Fruit fly (Drosophila melanogaster) whole organism, embryonic: ENCODE data around the gene CG8420.

Source experiments
- BEAF-32 ChIP-seq: fragments of 200-800 bp; sonication (Bioruptor generic); optimal IDR thresholded peaks from 3 replicates; lab custom pipeline; 2017; ENCODE audit warnings: missing biosample characterization, missing genetic modification characterization, mild to moderate bottlenecking, moderate library complexity, missing genetic modification reagents
- CG10147 ChIP-seq: fragments of 200-800 bp; sonication (Bioruptor generic); optimal IDR thresholded peaks from 2 replicates; lab custom pipeline; 2019; ENCODE audit warnings: missing biosample characterization, mild to moderate bottlenecking, missing genetic modification characterization, moderate library complexity
- CG10267 ChIP-seq: fragments of 200-800 bp; sonication (Bioruptor generic); optimal IDR thresholded peaks from 2 replicates; lab custom pipeline; 2018; ENCODE audit warnings: missing biosample characterization, mild to moderate bottlenecking, missing genetic modification characterization, moderate library complexity
- CG10979 ChIP-seq: fragments of 200-800 bp; sonication (Bioruptor generic); optimal IDR thresholded peaks from 2 replicates; lab custom pipeline; 2018; ENCODE audit warnings: missing biosample characterization, mild to moderate bottlenecking, missing genetic modification characterization, moderate library complexity
- CG11504 ChIP-seq: fragments of 200-800 bp; sonication (Bioruptor generic); optimal IDR thresholded peaks from 3 replicates; lab custom pipeline; 2019; ENCODE audit warnings: missing biosample characterization, mild to moderate bottlenecking, missing genetic modification characterization, moderate library complexity
- CG14710 ChIP-seq: fragments of 200-800 bp; sonication (Bioruptor generic); optimal IDR thresholded peaks from 3 replicates; lab custom pipeline; 2019; ENCODE audit warnings: missing biosample characterization, mild to moderate bottlenecking, missing genetic modification characterization, moderate library complexity
- CG15011 ChIP-seq: fragments of 200-800 bp; sonication (Bioruptor generic); optimal IDR thresholded peaks from 3 replicates; lab custom pipeline; 2018; ENCODE audit warnings: missing biosample characterization, mild to moderate bottlenecking, missing genetic modification characterization
- CG15479 ChIP-seq: fragments of 200-800 bp; sonication (Bioruptor generic); optimal IDR thresholded peaks from 3 replicates; lab custom pipeline; 2019; ENCODE audit warnings: missing biosample characterization, mild to moderate bottlenecking, missing genetic modification characterization, moderate library complexity
- CG17328 ChIP-seq: fragments of 200-800 bp; sonication (Bioruptor generic); IDR thresholded peaks from 2 replicates; pipeline ENCODE4 v1.3.6; 2022; ENCODE audit warnings: missing biosample characterization, missing genetic modification characterization
- CG17359 ChIP-seq: fragments of 200-800 bp; sonication (Bioruptor generic); optimal IDR thresholded peaks from 3 replicates; lab custom pipeline; 2018; ENCODE audit warnings: missing biosample characterization, mild to moderate bottlenecking, missing genetic modification characterization, moderate library complexity
- CG17361 ChIP-seq: fragments of 200-800 bp; sonication (Bioruptor generic); IDR thresholded peaks from 3 replicates; pipeline ENCODE4 v1.3.6; 2022; ENCODE audit warnings: missing biosample characterization, missing genetic modification characterization
- CG17385 ChIP-seq: fragments of 200-800 bp; sonication (Bioruptor generic); optimal IDR thresholded peaks from 3 replicates; lab custom pipeline; 2018; ENCODE audit warnings: missing biosample characterization, mild to moderate bottlenecking, missing genetic modification characterization
- CG17829 ChIP-seq: fragments of 200-800 bp; optimal IDR thresholded peaks from 2 replicates; lab custom pipeline; 2019; ENCODE audit warnings: missing biosample characterization, mild to moderate bottlenecking, missing genetic modification characterization, moderate library complexity
- CG17912 ChIP-seq: fragments of 200-800 bp; sonication (Bioruptor generic); optimal IDR thresholded peaks from 2 replicates; lab custom pipeline; 2018; ENCODE audit warnings: missing biosample characterization, mild to moderate bottlenecking, missing genetic modification characterization
- CG2712 ChIP-seq: fragments of 200-800 bp; optimal IDR thresholded peaks from 3 replicates; lab custom pipeline; 2019; ENCODE audit warnings: missing biosample characterization, mild to moderate bottlenecking, missing genetic modification characterization, moderate library complexity
- CG31441 ChIP-seq: fragments of 200-800 bp; sonication (Bioruptor generic); IDR thresholded peaks from 2 replicates; pipeline ENCODE4 v1.3.6; 2022; ENCODE audit warnings: missing biosample characterization, missing genetic modification characterization
- CG32532 ChIP-seq: fragments of 200-800 bp; sonication (Bioruptor generic); IDR thresholded peaks from 2 replicates; pipeline ENCODE4 v1.3.6; 2022; ENCODE audit warnings: missing biosample characterization, missing genetic modification characterization
- CG34376 ChIP-seq: fragments of 200-800 bp; sonication (Bioruptor generic); optimal IDR thresholded peaks from 2 replicates; lab custom pipeline; 2018; ENCODE audit warnings: missing biosample characterization, mild to moderate bottlenecking, missing genetic modification characterization
- CG34422 ChIP-seq: fragments of 200-800 bp; sonication (Bioruptor generic); IDR thresholded peaks from 3 replicates; pipeline ENCODE4 v1.3.6; 2022; ENCODE audit warnings: missing biosample characterization, missing genetic modification characterization
- CG43689 ChIP-seq: fragments of 200-800 bp; sonication (Bioruptor generic); IDR thresholded peaks from 2 replicates; pipeline ENCODE4 v1.3.6; 2022; ENCODE audit warnings: missing biosample characterization, missing genetic modification characterization
- CG6683 ChIP-seq: fragments of 200-800 bp; sonication (Bioruptor generic); optimal IDR thresholded peaks from 2 replicates; lab custom pipeline; 2017; ENCODE audit warnings: missing biosample characterization, mild to moderate bottlenecking, missing genetic modification characterization, missing genetic modification reagents
- CG7839 ChIP-seq: fragments of 200-800 bp; sonication (Bioruptor generic); optimal IDR thresholded peaks from 3 replicates; lab custom pipeline; 2018; ENCODE audit warnings: missing biosample characterization, mild to moderate bottlenecking, missing genetic modification characterization, moderate library complexity
- CG9797 ChIP-seq: fragments of 200-800 bp; sonication (Bioruptor generic); optimal IDR thresholded peaks from 3 replicates; lab custom pipeline; 2018; ENCODE audit warnings: missing biosample characterization, mild to moderate bottlenecking, missing genetic modification characterization
- Chrac-16 ChIP-seq: fragments of 200-800 bp; sonication (Bioruptor generic); optimal IDR thresholded peaks from 3 replicates; lab custom pipeline; 2016; ENCODE audit warnings: missing biosample characterization, missing genetic modification characterization
- D ChIP-seq, 2 experiments: fragments of 200-800 bp in 1 of 2; fragments of >200 bp in 1 of 2; sonication (Bioruptor generic) in 1 of 2; optimal IDR thresholded peaks; 2 replicates in 1 of 2; 3 replicates in 1 of 2; lab custom pipeline; 2017; ENCODE audit warnings: mild to moderate bottlenecking in 1 of 2, missing biosample characterization in 1 of 2, missing genetic modification characterization in 1 of 2, missing genetic modification reagents in 1 of 2
- Dip2 ChIP-seq: fragments of 200-800 bp; sonication (Bioruptor generic); IDR thresholded peaks from 2 replicates; pipeline ENCODE4 v1.3.6; 2022; ENCODE audit warnings: missing biosample characterization, missing genetic modification characterization
- NC2β ChIP-seq: fragments of 200-800 bp; sonication (Bioruptor generic); optimal IDR thresholded peaks from 2 replicates; lab custom pipeline; 2016; ENCODE audit warnings: missing biosample characterization, missing genetic modification characterization
- Xbp1 ChIP-seq: fragments of 200-800 bp; sonication (Bioruptor generic); optimal IDR thresholded peaks from 3 replicates; lab custom pipeline; 2016; ENCODE audit warnings: missing biosample characterization, mild to moderate bottlenecking, missing genetic modification characterization
- ara ChIP-seq: fragments of 200-800 bp; sonication (Bioruptor generic); IDR thresholded peaks from 2 replicates; pipeline ENCODE4 v1.3.6; 2022; ENCODE audit warnings: missing biosample characterization, missing genetic modification characterization
- bigmax ChIP-seq: fragments of 200-800 bp; sonication (Bioruptor generic); optimal IDR thresholded peaks from 2 replicates; lab custom pipeline; 2018; ENCODE audit warnings: missing biosample characterization, mild to moderate bottlenecking, missing genetic modification characterization
- cad ChIP-seq: fragments of >200 bp; optimal IDR thresholded peaks from 2 replicates; lab custom pipeline; 2017; ENCODE audit warnings: missing biosample characterization, missing genetic modification characterization
- da ChIP-seq: fragments of 200-800 bp; sonication (Bioruptor generic); optimal IDR thresholded peaks from 2 replicates; lab custom pipeline; 2016; ENCODE audit warnings: missing biosample characterization, missing genetic modification characterization
- danr ChIP-seq: fragments of 200-800 bp; sonication (Bioruptor generic); IDR thresholded peaks from 2 replicates; pipeline ENCODE4 v1.3.6; 2022; ENCODE audit warnings: missing biosample characterization, missing genetic modification characterization
- dysf ChIP-seq: fragments of 200-800 bp; sonication (Bioruptor generic); IDR thresholded peaks from 3 replicates; pipeline ENCODE4 v1.3.6; 2022; ENCODE audit warnings: missing biosample characterization, missing genetic modification characterization
- eyg ChIP-seq: fragments of 200-800 bp; sonication (Bioruptor generic); optimal IDR thresholded peaks from 3 replicates; lab custom pipeline; 2016; ENCODE audit warnings: missing biosample characterization, missing genetic modification characterization
- gcm ChIP-seq: fragments of 200-800 bp; sonication (Bioruptor generic); optimal IDR thresholded peaks from 2 replicates; lab custom pipeline; 2019; ENCODE audit warnings: missing biosample characterization, mild to moderate bottlenecking, missing genetic modification characterization, moderate library complexity
- gfzf ChIP-seq: fragments of 200-800 bp; sonication (Bioruptor generic); optimal IDR thresholded peaks from 2 replicates; lab custom pipeline; 2016; ENCODE audit warnings: missing biosample characterization, mild to moderate bottlenecking, missing genetic modification characterization, moderate library complexity
- gsb-n ChIP-seq: fragments of 200-800 bp; sonication (Bioruptor generic); optimal IDR thresholded peaks from 3 replicates; lab custom pipeline; 2018; ENCODE audit warnings: missing biosample characterization, mild to moderate bottlenecking, missing genetic modification characterization
- org-1 ChIP-seq: fragments of 200-800 bp; sonication (Bioruptor generic); optimal IDR thresholded peaks from 2 replicates; lab custom pipeline; 2017; ENCODE audit warnings: missing biosample characterization, missing genetic modification characterization
- pan ChIP-seq, 4 experiments: fragments of >200 bp in 3 of 4; fragments of 200-800 bp in 1 of 4; sonication (Bioruptor generic) in 1 of 4; optimal IDR thresholded peaks in 3 of 4; IDR thresholded peaks in 1 of 4; 2 replicates each; pipeline versions ENCODE4 v1.3.6 to Lab custom; 2017 to 2022; ENCODE audit warnings: missing biosample characterization in 2 of 4, missing genetic modification characterization in 2 of 4, mixed read lengths in 1 of 4
- pho ChIP-seq: fragments of 200-800 bp; sonication (Bioruptor generic); optimal IDR thresholded peaks from 2 replicates; lab custom pipeline; 2016; ENCODE audit warnings: missing biosample characterization, missing genetic modification characterization
- phol ChIP-seq: fragments of 200-800 bp; sonication (Bioruptor generic); optimal IDR thresholded peaks from 3 replicates; lab custom pipeline; 2018; ENCODE audit warnings: missing biosample characterization, mild to moderate bottlenecking, missing genetic modification characterization, moderate library complexity
- row ChIP-seq: fragments of 200-800 bp; sonication (Bioruptor generic); IDR thresholded peaks from 3 replicates; pipeline ENCODE4 v1.3.6; 2022; ENCODE audit warnings: missing biosample characterization, missing genetic modification characterization
- slbo ChIP-seq: fragments of 200-800 bp; sonication (Bioruptor generic); IDR thresholded peaks from 2 replicates; pipeline ENCODE4 v1.3.6; 2022; ENCODE audit warnings: missing biosample characterization, missing genetic modification characterization
- sug ChIP-seq: fragments of 200-800 bp; optimal IDR thresholded peaks from 2 replicates; lab custom pipeline; 2019; ENCODE audit warnings: missing biosample characterization, mild to moderate bottlenecking, missing genetic modification characterization, moderate library complexity
- unpg ChIP-seq: fragments of 200-800 bp; sonication (Bioruptor generic); optimal IDR thresholded peaks from 3 replicates; lab custom pipeline; 2018; ENCODE audit warnings: missing biosample characterization, mild to moderate bottlenecking, missing genetic modification characterization, moderate library complexity
- zen ChIP-seq: fragments of 200-800 bp; sonication (Bioruptor generic); optimal IDR thresholded peaks from 3 replicates; lab custom pipeline; 2018; ENCODE audit warnings: missing biosample characterization, mild to moderate bottlenecking, missing genetic modification characterization, moderate library complexity

Gene CG8420

dm6 chr3R:9237268-9238091 lies 9.0 kb upstream of the CG8420 start, which contains the start of gene pum (continued):
- TF ChIP-seq pho, result no peak
- TF ChIP-seq ara, result peak; percentile 7; the same call in 1 of the 2 replicates
- no peak for TF ChIP-seq D (optimal IDR thresholded peaks at IDR 0.05; lab: Kevin White, UChicago)
- no peak for TF ChIP-seq D (GFP tag; optimal IDR thresholded peaks at IDR 0.05; lab: Kevin White, UChicago)
- TF ChIP-seq cad (GFP tag; lab: Kevin White, UChicago), result no peak
- TF ChIP-seq Chrac-16 (GFP tag; lab: Kevin White, UChicago), result peak; percentile 22
- TF ChIP-seq gcm (GFP tag; lab: Kevin White, UChicago), result peak; percentile 5
- TF ChIP-seq CG15011, result peak; percentile 8
- TF ChIP-seq CG17359 (tag; lab: Kevin White, UChicago), result peak; percentile 32
- TF ChIP-seq CG9797 (GFP tag; lab: Kevin White, UChicago), result peak; percentile 93
- TF ChIP-seq Xbp1 (GFP tag; lab: Kevin White, UChicago), result peak; percentile 58
- TF ChIP-seq CG14710 (tag; lab: Kevin White, UChicago), result peak; percentile 69
- TF ChIP-seq CG7839 (tag; lab: Kevin White, UChicago), result peak; percentile 67
- no peak for TF ChIP-seq CG17912 (GFP tag; lab: Kevin White, UChicago)
- peak; percentile 47; the same call in 1 of the 3 replicates for TF ChIP-seq dysf (GFP tag; lab: Robert Waterston, UW)
- no peak for TF ChIP-seq da (GFP tag; lab: Kevin White, UChicago)
- TF ChIP-seq CG17829 (tag; lab: Kevin White, UChicago), result peak; percentile 86
- TF ChIP-seq CG11504, result peak; percentile 69
- TF ChIP-seq slbo (GFP tag; lab: Robert Waterston, UW), result peak; percentile 78
- TF ChIP-seq sug, result peak; percentile 45
- TF ChIP-seq zen, result peak; percentile 59
- TF ChIP-seq unpg (GFP tag; lab: Kevin White, UChicago), result peak; percentile 38
- no peak for TF ChIP-seq org-1 (GFP tag; lab: Kevin White, UChicago)
- TF ChIP-seq pan (optimal IDR thresholded peaks at IDR 0.05; lab: Kevin White, UChicago), result no peak
- peak in 1 of 2 experiments; percentile 73 for TF ChIP-seq pan (GFP tag; optimal IDR thresholded peaks at IDR 0.05 in 1 of 2, IDR thresholded peaks at IDR 0.05 in 1 of 2)
- peak; percentile 31 for TF ChIP-seq CG10979 (tag; lab: Kevin White, UChicago)
- TF ChIP-seq CG6683 (GFP tag; lab: Kevin White, UChicago), result peak; percentile 28
- peak; percentile 75 for TF ChIP-seq CG10267 (tag; lab: Kevin White, UChicago)
- TF ChIP-seq CG32532 (GFP tag; lab: Robert Waterston, UW), result peak; percentile 65
- TF ChIP-seq CG31441 (GFP tag; lab: Robert Waterston, UW), result peak; percentile 64
- peak; percentile 27; the same call in 1 of the 2 replicates for TF ChIP-seq CG17328 (GFP tag; lab: Robert Waterston, UW)
- peak; percentile 82; the same call in 2 of the 3 replicates for TF ChIP-seq row (GFP tag; lab: Robert Waterston, UW)
- peak; percentile 10 for TF ChIP-seq NC2β (GFP tag; lab: Kevin White, UChicago)
- peak; percentile 80 for TF ChIP-seq CG17361 (GFP tag; lab: Robert Waterston, UW)
- TF ChIP-seq gsb-n (tag; lab: Kevin White, UChicago), result peak; percentile 43
- no peak for TF ChIP-seq eyg (GFP tag; lab: Kevin White, UChicago)
- peak; percentile 90 for TF ChIP-seq gfzf (GFP tag; lab: Kevin White, UChicago)
- peak; percentile 44 for TF ChIP-seq BEAF-32 (GFP tag; lab: Kevin White, UChicago)
- no peak for TF ChIP-seq CG43689 (GFP tag; lab: Robert Waterston, UW)
- TF ChIP-seq CG15479 (GFP tag; lab: Kevin White, UChicago), result no peak
- peak; percentile 77; the same call in 1 of the 3 replicates for TF ChIP-seq CG34422
- TF ChIP-seq danr, result no peak
- peak; percentile 70 for TF ChIP-seq CG2712 (tag; lab: Kevin White, UChicago)
- peak; percentile 62 for TF ChIP-seq CG10147 (GFP tag; lab: Kevin White, UChicago)
- no peak for TF ChIP-seq Dip2 (GFP tag; lab: Robert Waterston, UW)
- TF ChIP-seq bigmax (GFP tag; lab: Kevin White, UChicago), result no peak
- TF ChIP-seq CG17385 (GFP tag; lab: Kevin White, UChicago), result peak; percentile 97
- peak; percentile 62 for TF ChIP-seq CG34376 (GFP tag; lab: Kevin White, UChicago)
- peak; percentile 59 for TF ChIP-seq phol
